Worm (Caenorhabditis elegans): ENCODE data around the gene sdz-9.

ce11 chrII:2797951-2798350, 24.5 kb upstream of the sdz-9 start:
- TF ChIP-seq snpc-4 (tag; optimal IDR thresholded peaks at IDR 0.05): no peak
- no peak for TF ChIP-seq nhr-76 (tag; optimal IDR thresholded peaks at IDR 0.05)
- TF ChIP-seq unc-39 (tag; optimal IDR thresholded peaks at IDR 0.05): no peak
- no peak for TF ChIP-seq mab-5 (tag; optimal IDR thresholded peaks at IDR 0.05)
- TF ChIP-seq lin-13 (tag; optimal IDR thresholded peaks at IDR 0.05): no peak
- no peak for TF ChIP-seq mls-2 (tag; optimal IDR thresholded peaks at IDR 0.05)
- no peak for TF ChIP-seq ces-1 (GFP tag; optimal IDR thresholded peaks at IDR 0.05)
- TF ChIP-seq ztf-11 (tag; optimal IDR thresholded peaks at IDR 0.05): no peak

Data from whole organism, mixed stage, embryonic.